Worm (Caenorhabditis elegans) whole organism, young adult: ENCODE measurements around the gene rfip-2.

Source experiments
- B0035.1 ChIP-seq: sonication (generic microtip); optimal IDR thresholded peaks from 2 replicates; lab custom pipeline; 2016; ENCODE audit warnings: missing genetic modification characterization, mild to moderate bottlenecking, missing compliant biosample characterization, missing genotype, missing genetic modification reagents
- B0261.1 ChIP-seq: sonication (generic microtip); optimal IDR thresholded peaks from 2 replicates; lab custom pipeline; 2016; ENCODE audit warnings: mild to moderate bottlenecking, missing genetic modification characterization, moderate library complexity, missing compliant biosample characterization
- B0336.3 ChIP-seq: fragments of 200-800 bp; sonication (Bioruptor generic); IDR thresholded peaks from 2 replicates; pipeline ENCODE4 v1.3.6; 2022; ENCODE audit warnings: missing genetic modification characterization, missing compliant biosample characterization
- F23B12.7 ChIP-seq: sonication (generic microtip); optimal IDR thresholded peaks from 2 replicates; lab custom pipeline; 2017; ENCODE audit warnings: missing genetic modification characterization, mild to moderate bottlenecking, missing compliant biosample characterization, antibody characterized with exemption, moderate library complexity; ENCODE audit not compliant: insufficient read depth
- F33H1.4 ChIP-seq: fragments of 200-800 bp; sonication (Bioruptor generic); IDR thresholded peaks from 2 replicates; pipeline ENCODE4 v1.3.6; 2022; ENCODE audit warnings: missing genetic modification reagents, missing genetic modification characterization, missing compliant biosample characterization
- F52B5.7 ChIP-seq: sonication (generic microtip); optimal IDR thresholded peaks from 2 replicates; lab custom pipeline; 2016; ENCODE audit warnings: mild to moderate bottlenecking, missing genetic modification characterization, missing compliant biosample characterization
- T26A5.8 ChIP-seq: sonication (generic microtip); optimal IDR thresholded peaks from 2 replicates; lab custom pipeline; 2016; ENCODE audit warnings: missing genetic modification characterization, missing compliant biosample characterization
- ZK185.1 ChIP-seq: sonication (generic microtip); optimal IDR thresholded peaks from 2 replicates; lab custom pipeline; 2016; ENCODE audit warnings: mild to moderate bottlenecking, missing genetic modification characterization, missing compliant biosample characterization; ENCODE audit not compliant: poor library complexity, severe bottlenecking
- akir-1 ChIP-seq: fragments of 200-800 bp; sonication (Bioruptor generic); optimal IDR thresholded peaks from 2 replicates; lab custom pipeline; 2018; ENCODE audit warnings: mild to moderate bottlenecking, missing genetic modification characterization, moderate library complexity, missing compliant biosample characterization
- ama-1 ChIP-seq, 3 experiments: fragments of 150-350 bp in 1 of 3; sonication (generic microtip) in 2 of 3; optimal IDR thresholded peaks; 2 replicates each; lab custom pipeline; 2014 to 2018; ENCODE audit warnings: missing biosample characterization in 2 of 3, missing genetic modification characterization in 2 of 3, missing genetic modification reagents in 2 of 3
- bed-1 ChIP-seq: fragments of 200-800 bp; sonication (Bioruptor generic); IDR thresholded peaks from 2 replicates; pipeline ENCODE4 v1.3.6; 2022; ENCODE audit warnings: missing genetic modification reagents, missing genetic modification characterization, missing compliant biosample characterization
- bed-2 ChIP-seq: fragments of 200-800 bp; sonication (Bioruptor generic); IDR thresholded peaks from 2 replicates; pipeline ENCODE4 v1.3.6; 2022; ENCODE audit warnings: missing genetic modification reagents, missing genetic modification characterization, missing compliant biosample characterization
- cebp-1 ChIP-seq, 2 experiments: fragments of 200-800 bp in 1 of 2; sonication (Bioruptor generic) in 1 of 2; sonication (generic microtip) in 1 of 2; IDR thresholded peaks in 1 of 2; optimal IDR thresholded peaks in 1 of 2; 2 replicates each; pipeline versions ENCODE4 v1.3.6 to Lab custom; 2017 to 2022; ENCODE audit warnings: missing compliant biosample characterization in 2 of 2, missing genetic modification characterization in 2 of 2, mild to moderate bottlenecking in 1 of 2, missing genetic modification reagents in 1 of 2, moderate library complexity in 1 of 2
- ceh-91 ChIP-seq: fragments of 200-800 bp; sonication (Bioruptor generic); IDR thresholded peaks from 2 replicates; pipeline ENCODE4 v1.3.6; 2022; ENCODE audit warnings: missing genetic modification reagents, missing genetic modification characterization, missing compliant biosample characterization
- die-1 ChIP-seq: sonication (generic microtip); optimal IDR thresholded peaks from 2 replicates; lab custom pipeline; 2016; ENCODE audit warnings: missing genotype, mild to moderate bottlenecking, missing genetic modification characterization, missing compliant biosample characterization
- efl-1 ChIP-seq: fragments of 150-350 bp; optimal IDR thresholded peaks from 2 replicates; lab custom pipeline; 2014; ENCODE audit warnings: missing biosample characterization, missing genetic modification reagents, missing genetic modification characterization
- gei-17 ChIP-seq: fragments of 200-800 bp; sonication (Bioruptor generic); optimal IDR thresholded peaks from 2 replicates; lab custom pipeline; 2018; ENCODE audit warnings: mild to moderate bottlenecking, missing genetic modification characterization, missing compliant biosample characterization
- him-1 ChIP-seq: sonication (generic microtip); optimal IDR thresholded peaks from 2 replicates; lab custom pipeline; 2016; ENCODE audit warnings: missing genotype, missing genetic modification reagents, missing genetic modification characterization, missing compliant biosample characterization
- hlh-12 ChIP-seq: sonication (generic microtip); optimal IDR thresholded peaks from 2 replicates; lab custom pipeline; 2016; ENCODE audit warnings: missing genetic modification characterization, missing compliant biosample characterization
- hmg-1.2 ChIP-seq: fragments of 200-800 bp; sonication (Bioruptor generic); IDR thresholded peaks from 2 replicates; pipeline ENCODE4 v1.3.6; 2022; ENCODE audit warnings: missing genetic modification reagents, missing genetic modification characterization, missing compliant biosample characterization
- lin-26 ChIP-seq: fragments of 200-800 bp; sonication (Bioruptor generic); IDR thresholded peaks from 2 replicates; pipeline ENCODE4 v1.3.6; 2022; ENCODE audit warnings: missing genetic modification reagents, missing genetic modification characterization, missing compliant biosample characterization
- lin-40 ChIP-seq: sonication (generic microtip); optimal IDR thresholded peaks from 2 replicates; lab custom pipeline; 2016; ENCODE audit warnings: missing genetic modification characterization, mild to moderate bottlenecking, missing compliant biosample characterization, missing genotype, missing genetic modification reagents
- lin-54 ChIP-seq: fragments of 200-800 bp; sonication (Bioruptor generic); optimal IDR thresholded peaks from 2 replicates; lab custom pipeline; 2018; ENCODE audit warnings: mild to moderate bottlenecking, missing genetic modification characterization, missing compliant biosample characterization
- madf-10 ChIP-seq: sonication (generic microtip); optimal IDR thresholded peaks from 2 replicates; lab custom pipeline; 2016; ENCODE audit warnings: mild to moderate bottlenecking, missing genetic modification characterization, missing compliant biosample characterization
- madf-3 ChIP-seq: fragments of 200-800 bp; sonication (Bioruptor generic); IDR thresholded peaks from 2 replicates; pipeline ENCODE4 v1.3.6; 2022; ENCODE audit warnings: missing genetic modification reagents, missing genetic modification characterization, missing compliant biosample characterization
- mel-28 ChIP-seq: sonication (generic microtip); optimal IDR thresholded peaks from 2 replicates; lab custom pipeline; 2016; ENCODE audit warnings: borderline replicate concordance, mild to moderate bottlenecking, missing genetic modification characterization, missing compliant biosample characterization
- nhr-179 ChIP-seq: sonication (generic microtip); optimal IDR thresholded peaks from 2 replicates; lab custom pipeline; 2016; ENCODE audit warnings: mild to moderate bottlenecking, missing genetic modification characterization, missing compliant biosample characterization
- nhr-27 ChIP-seq: fragments of 200-800 bp; sonication (Bioruptor generic); optimal IDR thresholded peaks from 2 replicates; lab custom pipeline; 2018; ENCODE audit warnings: mild to moderate bottlenecking, missing genetic modification characterization, moderate library complexity, missing compliant biosample characterization
- rec-8 ChIP-seq, 2 experiments: sonication (generic microtip); optimal IDR thresholded peaks; 2 replicates each; lab custom pipeline; 2016; ENCODE audit warnings: mild to moderate bottlenecking in 2 of 2, missing genetic modification characterization in 2 of 2, missing genetic modification reagents in 2 of 2, missing genotype in 2 of 2, missing biosample characterization in 1 of 2, missing compliant biosample characterization in 1 of 2, moderate library complexity in 1 of 2
- repo-1 ChIP-seq: sonication (generic microtip); optimal IDR thresholded peaks from 2 replicates; lab custom pipeline; 2017; ENCODE audit warnings: mild to moderate bottlenecking, missing genetic modification characterization, missing compliant biosample characterization
- rpc-1 ChIP-seq, 2 experiments: fragments of 150-350 bp in 1 of 2; sonication (generic microtip) in 1 of 2; optimal IDR thresholded peaks; 2 replicates each; lab custom pipeline; 2014 to 2018; ENCODE audit warnings: missing biosample characterization in 1 of 2, missing genetic modification characterization in 1 of 2, missing genetic modification reagents in 1 of 2, missing genotype in 1 of 2
- snpc-3.4 ChIP-seq: sonication (generic microtip); optimal IDR thresholded peaks from 2 replicates; lab custom pipeline; 2017; ENCODE audit warnings: missing genetic modification characterization, mild to moderate bottlenecking, missing compliant biosample characterization, antibody characterized with exemption, moderate library complexity, missing genotype, missing genetic modification reagents
- somi-1 ChIP-seq: fragments of 200-800 bp; sonication (Bioruptor generic); optimal IDR thresholded peaks from 2 replicates; lab custom pipeline; 2018; ENCODE audit warnings: mild to moderate bottlenecking, missing genetic modification characterization, missing compliant biosample characterization
- tbp1 ChIP-seq: fragments of 200-800 bp; sonication (Bioruptor generic); optimal IDR thresholded peaks from 2 replicates; lab custom pipeline; 2018; ENCODE audit warnings: mild to moderate bottlenecking, missing genetic modification characterization, missing compliant biosample characterization
- tlf-1 ChIP-seq: fragments of 200-800 bp; sonication (Bioruptor generic); optimal IDR thresholded peaks from 2 replicates; lab custom pipeline; 2018; ENCODE audit warnings: mild to moderate bottlenecking, missing genetic modification characterization, missing compliant biosample characterization
- ztf-18 ChIP-seq: sonication (generic microtip); optimal IDR thresholded peaks from 2 replicates; lab custom pipeline; 2016; ENCODE audit warnings: missing genotype, mild to moderate bottlenecking, missing genetic modification characterization, missing compliant biosample characterization
- ztf-6 ChIP-seq: fragments of 200-800 bp; sonication (Bioruptor generic); IDR thresholded peaks from 2 replicates; pipeline ENCODE4 v1.3.6; 2022; ENCODE audit warnings: missing genetic modification reagents, missing genetic modification characterization, missing compliant biosample characterization

Gene rfip-2

ce11 chrII:765219-765618 is 41.6 kb downstream of the rfip-2 start, which contains the start of gene C08G5.7:
TSS of gene C08G5.7 (minus strand) at chrII:765319.
- TF ChIP-seq hmg-1.2 (GFP tag; lab: Robert Waterston, UW) (no peak), somi-1 (GFP tag; lab: Kevin White, UChicago) (no peak), repo-1 (tag; lab: Kevin White, UChicago) (no peak), F33H1.4 (GFP tag; lab: Robert Waterston, UW) (no peak)
- TF ChIP-seq, all 124 proteins: peak for 0

ce11 chrII:769250-769649 is 45.7 kb downstream of the rfip-2 start:
- TF ChIP-seq B0261.1 (tag; lab: Kevin White, UChicago) (peak; percentile 54), mel-28 (tag; lab: Kevin White, UChicago) (no peak), tbp1 (GFP tag; lab: Kevin White, UChicago) (peak; percentile 82), rpc-1 (optimal IDR thresholded peaks at IDR 0.05; lab: Kevin White, UChicago) (peak; percentile 41), rpc-1 (tag; optimal IDR thresholded peaks at IDR 0.05; lab: Kevin White, UChicago) (peak; percentile 74), die-1 (tag; lab: Kevin White, UChicago) (peak; percentile 44), rec-8 (tag; optimal IDR thresholded peaks at IDR 0.05; lab: Kevin White, UChicago) (peak in 1 of 2 experiments; percentile 39), ztf-18 (peak; percentile 32), bed-1 (GFP tag; lab: Robert Waterston, UW) (no peak), lin-26 (peak; percentile 8; the same call in 1 of the 2 replicates)

- TF ChIP-seq him-1 (tag; lab: Kevin White, UChicago) (no peak), B0336.3 (GFP tag; lab: Robert Waterston, UW) (no peak), ceh-91 (no peak), akir-1 (GFP tag; lab: Kevin White, UChicago) (no peak), gei-17 (no peak), madf-3 (GFP tag; lab: Robert Waterston, UW) (no peak), ama-1 (optimal IDR thresholded peaks at IDR 0.05; lab: Kevin White, UChicago) (no peak), ama-1 (GFP tag; optimal IDR thresholded peaks at IDR 0.05; lab: Kevin White, UChicago) (no peak), ztf-6 (GFP tag; lab: Robert Waterston, UW) (no peak), efl-1 (GFP tag; lab: Kevin White, UChicago) (no peak), nhr-179 (tag; lab: Kevin White, UChicago) (no peak), F23B12.7 (tag; lab: Kevin White, UChicago) (no peak), tlf-1 (GFP tag; lab: Kevin White, UChicago) (no peak), F52B5.7 (tag; lab: Kevin White, UChicago) (no peak), nhr-27 (tag; lab: Kevin White, UChicago) (no peak), bed-2 (GFP tag; lab: Robert Waterston, UW) (no peak), cebp-1 (GFP tag; IDR thresholded peaks at IDR 0.05; lab: Robert Waterston, UW) (no peak), cebp-1 (tag; optimal IDR thresholded peaks at IDR 0.05; lab: Kevin White, UChicago) (no peak), lin-40 (no peak), lin-54 (GFP tag; lab: Kevin White, UChicago) (no peak)
Observed at ce11 chrII:770253-770652, 46.7 kb downstream of the rfip-2 start, which contains the start of gene C08G5.6. TSS of gene C08G5.6 (plus strand) at chrII:770553.

- no peak for TF ChIP-seq T26A5.8
- no peak for TF ChIP-seq snpc-3.4 (tag; lab: Kevin White, UChicago)
- no peak for TF ChIP-seq tbp1 (GFP tag; lab: Kevin White, UChicago)
- TF ChIP-seq madf-10 (tag; lab: Kevin White, UChicago) = no peak
- TF ChIP-seq hlh-12 = no peak
- TF ChIP-seq B0035.1 (tag; lab: Kevin White, UChicago) = no peak
- no peak for TF ChIP-seq ZK185.1 (tag; lab: Kevin White, UChicago)
Observed at ce11 chrII:773830-774229, 50.2 kb downstream of the rfip-2 start.
